Worm (Caenorhabditis elegans) whole organism, early embryonic: Measurements from ENCODE around the gene C17H12.11.

Experiments
- B0310.2 ChIP-seq: sonication (generic microtip); optimal IDR thresholded peaks from 2 replicates; lab custom pipeline; 2016; ENCODE audit warnings: mild to moderate bottlenecking, missing genetic modification characterization, missing compliant biosample characterization
- F13C5.2 ChIP-seq: sonication (generic microtip); optimal IDR thresholded peaks from 2 replicates; lab custom pipeline; 2017; ENCODE audit warnings: mild to moderate bottlenecking, missing genetic modification characterization, inconsistent platforms, missing compliant biosample characterization
- aly-1 ChIP-seq: sonication (generic microtip); optimal IDR thresholded peaks from 2 replicates; lab custom pipeline; 2016; ENCODE audit warnings: missing genetic modification characterization, missing compliant biosample characterization
- ama-1 ChIP-seq: fragments of 150-350 bp; optimal IDR thresholded peaks from 2 replicates; lab custom pipeline; 2014
- ceh-36 ChIP-seq: sonication (generic microtip); optimal IDR thresholded peaks from 2 replicates; lab custom pipeline; 2016; ENCODE audit warnings: missing genetic modification characterization, inconsistent platforms, missing compliant biosample characterization
- ets-7 ChIP-seq: sonication (generic microtip); optimal IDR thresholded peaks from 2 replicates; lab custom pipeline; 2016; ENCODE audit warnings: missing genotype, missing genetic modification characterization, missing compliant biosample characterization
- flt-1 ChIP-seq: fragments of 200-800 bp; sonication (Bioruptor generic); IDR thresholded peaks from 2 replicates; pipeline ENCODE4 v1.3.6; 2022; ENCODE audit warnings: missing genetic modification characterization, missing compliant biosample characterization
- hmbx-1 ChIP-seq: sonication (generic microtip); optimal IDR thresholded peaks from 2 replicates; lab custom pipeline; 2016; ENCODE audit warnings: mild to moderate bottlenecking, missing genetic modification characterization, missing compliant biosample characterization
- hmg-4 ChIP-seq: fragments of 200-800 bp; sonication (Bioruptor generic); optimal IDR thresholded peaks from 2 replicates; lab custom pipeline; 2018; ENCODE audit warnings: mild to moderate bottlenecking, missing genetic modification characterization, missing compliant biosample characterization
- pes-1 ChIP-seq: fragments of 200-800 bp; sonication (Bioruptor generic); IDR thresholded peaks from 2 replicates; pipeline ENCODE4 v1.3.6; 2022; ENCODE audit warnings: missing genetic modification reagents, missing genetic modification characterization, missing compliant biosample characterization
- tbx-11 ChIP-seq: fragments of 200-800 bp; sonication (Bioruptor generic); IDR thresholded peaks from 2 replicates; pipeline ENCODE4 v1.3.6; 2022; ENCODE audit warnings: missing genetic modification characterization, missing compliant biosample characterization
- tbx-37 ChIP-seq: fragments of 200-800 bp; sonication (Bioruptor generic); conservative IDR thresholded peaks from 2 replicates; pipeline ENCODE4 v1.3.6; 2022; ENCODE audit warnings: missing genetic modification reagents, missing genetic modification characterization, missing compliant biosample characterization
- tra-4 ChIP-seq: sonication (generic microtip); optimal IDR thresholded peaks from 2 replicates; lab custom pipeline; 2017; ENCODE audit warnings: missing genetic modification characterization, missing compliant biosample characterization

DNA sequence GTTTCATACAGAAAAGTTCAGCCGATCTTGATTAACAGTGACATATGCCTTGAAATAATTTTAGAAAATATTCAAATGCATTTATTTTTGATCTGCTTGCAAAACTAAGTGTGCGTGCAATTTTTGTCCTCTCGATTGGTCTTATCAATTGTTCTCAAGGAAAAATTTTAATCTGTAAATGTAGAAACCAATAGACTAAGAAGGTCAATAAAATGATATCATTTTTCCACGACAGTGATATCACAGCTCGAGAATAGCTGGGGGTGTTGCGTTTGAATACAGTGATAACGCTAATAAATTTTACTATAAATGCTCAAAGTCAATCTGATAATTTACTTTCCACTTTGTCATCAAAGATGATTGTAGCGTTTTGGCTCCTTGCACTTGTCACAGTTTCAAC is 16.2 kb downstream of the C17H12.11 start, which contains the start of gene C17H12.8:
- TF ChIP-seq ets-7 (no peak), ama-1 (lab: Kevin White, UChicago) (no peak), B0310.2 (tag; lab: Kevin White, UChicago) (no peak), hmbx-1 (tag; lab: Kevin White, UChicago) (no peak), aly-1 (tag; lab: Kevin White, UChicago) (no peak), flt-1 (GFP tag; lab: Robert Waterston, UW) (no peak), F13C5.2 (no peak), pes-1 (no peak), tra-4 (tag; lab: Kevin White, UChicago) (no peak), tbx-11 (GFP tag; lab: Robert Waterston, UW) (no peak), ceh-36 (tag; lab: Kevin White, UChicago) (no peak), hmg-4 (GFP tag; lab: Kevin White, UChicago) (no peak), tbx-37 (GFP tag; lab: Robert Waterston, UW) (no peak)
